Fruit fly (Drosophila melanogaster) whole organism, embryonic: Measurements from ENCODE around the gene dor.

Experiments used
- lola ChIP-seq, 3 experiments: fragments of >200 bp in 2 of 3; fragments of 200-800 bp in 1 of 3; sonication (Bioruptor generic) in 1 of 3; optimal IDR thresholded peaks; 2 replicates each; lab custom pipeline; 2017 to 2019; ENCODE audit warnings: missing biosample characterization in 3 of 3, missing genetic modification characterization in 3 of 3, mild to moderate bottlenecking in 1 of 3, moderate library complexity in 1 of 3
- zf30C ChIP-seq: fragments of 200-800 bp; sonication (Bioruptor generic); optimal IDR thresholded peaks from 3 replicates; lab custom pipeline; 2018; ENCODE audit warnings: missing biosample characterization, mild to moderate bottlenecking, missing genetic modification characterization

- no peak for TF ChIP-seq lola (GFP tag; optimal IDR thresholded peaks at IDR 0.05; lab: Kevin White, UChicago)
- no peak for TF ChIP-seq zf30C (GFP tag; lab: Kevin White, UChicago)
These were observed 41.2 kb upstream of the dor start for dm6 chrX:1623655-1624054.
